Worm (Caenorhabditis elegans) whole organism, L4/young adult: Measurements from ENCODE around the gene pars-1.

Experiments used
- W03F9.2 ChIP-seq: fragments of 150-350 bp; optimal IDR thresholded peaks from 2 replicates; lab custom pipeline; 2014; ENCODE audit warnings: missing biosample characterization, missing genetic modification characterization
- him-1 ChIP-seq: sonication (generic microtip); optimal IDR thresholded peaks from 2 replicates; lab custom pipeline; 2016; ENCODE audit warnings: missing genotype, missing genetic modification reagents, missing genetic modification characterization, missing compliant biosample characterization

DNA sequence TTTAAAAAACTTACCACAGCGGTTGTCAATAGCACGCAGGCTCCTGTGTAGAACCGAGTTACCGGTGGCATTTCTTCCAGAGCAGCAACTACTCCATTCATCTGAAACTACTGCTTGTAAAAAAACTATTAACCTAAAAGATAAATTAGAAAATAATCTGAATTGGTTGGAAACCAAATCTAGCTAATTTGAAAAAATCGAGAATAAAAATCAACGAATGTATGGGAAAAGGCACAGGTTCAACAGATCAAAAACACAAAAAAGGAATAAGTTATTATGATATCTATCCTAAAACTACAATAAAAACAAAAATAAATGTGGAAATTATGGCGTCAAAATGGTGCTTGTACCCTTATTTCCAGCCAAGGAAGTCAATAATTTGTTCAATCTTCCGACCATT, 15.8 kb upstream of the pars-1 start, which contains the start of gene der-2:
- TF ChIP-seq W03F9.2 (tag; lab: Kevin White, UChicago) (no peak), him-1 (no peak)
